Fruit fly (Drosophila melanogaster) whole organism, embryonic: ENCODE results near the gene CG13461.

Experiments
- CG10543 ChIP-seq: fragments of 200-800 bp; sonication (Bioruptor generic); optimal IDR thresholded peaks from 3 replicates; lab custom pipeline; 2017; ENCODE audit warnings: missing biosample characterization, mild to moderate bottlenecking, missing genetic modification characterization, moderate library complexity
- CG11085 ChIP-seq: fragments of 200-800 bp; sonication (Bioruptor generic); IDR thresholded peaks from 2 replicates; pipeline ENCODE4 v1.3.6; 2022; ENCODE audit warnings: missing biosample characterization, missing genetic modification characterization
- CG12236 ChIP-seq: fragments of 200-800 bp; sonication (Bioruptor generic); optimal IDR thresholded peaks from 2 replicates; lab custom pipeline; 2016; ENCODE audit warnings: missing biosample characterization, missing genetic modification characterization
- CG16779 ChIP-seq: fragments of 200-800 bp; sonication (Bioruptor generic); IDR thresholded peaks from 2 replicates; pipeline ENCODE4 v1.3.6; 2022; ENCODE audit warnings: missing biosample characterization, missing genetic modification characterization
- CG17328 ChIP-seq: fragments of 200-800 bp; sonication (Bioruptor generic); IDR thresholded peaks from 2 replicates; pipeline ENCODE4 v1.3.6; 2022; ENCODE audit warnings: missing biosample characterization, missing genetic modification characterization
- CG1832 ChIP-seq: fragments of 200-800 bp; sonication (Bioruptor generic); optimal IDR thresholded peaks from 2 replicates; lab custom pipeline; 2017; ENCODE audit warnings: missing biosample characterization, mild to moderate bottlenecking, missing genetic modification characterization, inconsistent platforms
- CG18476 ChIP-seq: fragments of 200-800 bp; sonication (Bioruptor generic); optimal IDR thresholded peaks from 2 replicates; lab custom pipeline; 2016; ENCODE audit warnings: missing biosample characterization, mild to moderate bottlenecking, missing genetic modification characterization
- CG18599 ChIP-seq: fragments of 200-800 bp; sonication (Bioruptor generic); optimal IDR thresholded peaks from 3 replicates; lab custom pipeline; 2017; ENCODE audit warnings: missing biosample characterization, missing genetic modification characterization, mild to moderate bottlenecking, moderate library complexity, missing genetic modification reagents
- CG2116 ChIP-seq: fragments of 200-800 bp; sonication (Bioruptor generic); optimal IDR thresholded peaks from 3 replicates; lab custom pipeline; 2018; ENCODE audit warnings: missing biosample characterization, mild to moderate bottlenecking, missing genetic modification characterization
- CG3281 ChIP-seq: fragments of 200-800 bp; sonication (Bioruptor generic); optimal IDR thresholded peaks from 3 replicates; lab custom pipeline; 2017; ENCODE audit warnings: missing biosample characterization, mild to moderate bottlenecking, missing genetic modification characterization
- CG33557 ChIP-seq: fragments of 200-800 bp; sonication (Bioruptor generic); optimal IDR thresholded peaks from 2 replicates; lab custom pipeline; 2019; ENCODE audit warnings: missing biosample characterization, mild to moderate bottlenecking, missing genetic modification characterization, moderate library complexity
- CG4854 ChIP-seq: fragments of 200-800 bp; sonication (Bioruptor generic); optimal IDR thresholded peaks from 2 replicates; lab custom pipeline; 2016; ENCODE audit warnings: missing biosample characterization, missing genetic modification characterization, inconsistent platforms
- CG6791 ChIP-seq: fragments of 200-800 bp; sonication (Bioruptor generic); IDR thresholded peaks from 3 replicates; pipeline ENCODE4 v1.3.6; 2022; ENCODE audit warnings: missing biosample characterization, missing genetic modification characterization; ENCODE audit not compliant: partially characterized antibody
- CG8478 ChIP-seq: fragments of >200 bp; optimal IDR thresholded peaks from 2 replicates; lab custom pipeline; 2018
- CTCF ChIP-seq: fragments of 200-800 bp; sonication (Bioruptor generic); optimal IDR thresholded peaks from 2 replicates; lab custom pipeline; 2017; ENCODE audit warnings: missing biosample characterization, mild to moderate bottlenecking, missing genetic modification characterization, moderate library complexity
- Dfd ChIP-seq, 2 experiments: fragments of >200 bp; optimal IDR thresholded peaks; 2 replicates each; lab custom pipeline; 2017; ENCODE audit warnings: missing biosample characterization in 2 of 2, missing genetic modification characterization in 2 of 2
- Doc2 ChIP-seq: fragments of 200-800 bp; sonication (Bioruptor generic); IDR thresholded peaks from 2 replicates; pipeline ENCODE4 v1.3.6; 2022; ENCODE audit warnings: missing biosample characterization, missing genetic modification characterization
- Dp ChIP-seq: fragments of 200-800 bp; sonication (Bioruptor generic); optimal IDR thresholded peaks from 2 replicates; lab custom pipeline; 2018; ENCODE audit warnings: missing biosample characterization, mild to moderate bottlenecking, missing genetic modification characterization, moderate library complexity
- Ets65A ChIP-seq: fragments of 200-800 bp; sonication (Bioruptor generic); peaks from one replicate; lab custom pipeline; 2016; ENCODE audit warnings: missing biosample characterization, missing genetic modification characterization
- Hmr ChIP-seq: fragments of 200-800 bp; sonication (Bioruptor generic); optimal IDR thresholded peaks from 3 replicates; lab custom pipeline; 2017; ENCODE audit warnings: mild to moderate bottlenecking, missing biosample characterization, missing genetic modification reagents, missing genetic modification characterization
- Sry-δ ChIP-seq: fragments of 200-800 bp; sonication (Bioruptor generic); optimal IDR thresholded peaks from 2 replicates; lab custom pipeline; 2016; ENCODE audit warnings: missing biosample characterization, missing genetic modification characterization
- Trl ChIP-seq, 3 experiments: fragments of >200 bp in 2 of 3; fragments of 200-800 bp in 1 of 3; sonication (Bioruptor generic) in 1 of 3; optimal IDR thresholded peaks; 2 replicates in 1 of 3; 3 replicates in 2 of 3; lab custom pipeline; 2016 to 2017; ENCODE audit warnings: missing biosample characterization in 1 of 3, missing genetic modification characterization in 1 of 3
- cato ChIP-seq: fragments of 200-800 bp; sonication (Bioruptor generic); optimal IDR thresholded peaks from 2 replicates; lab custom pipeline; 2016; ENCODE audit warnings: missing biosample characterization, missing genetic modification characterization, borderline replicate concordance
- fd102C ChIP-seq: fragments of 200-800 bp; sonication (Bioruptor generic); optimal IDR thresholded peaks from 2 replicates; lab custom pipeline; 2018; ENCODE audit warnings: missing biosample characterization, mild to moderate bottlenecking, missing genetic modification characterization, moderate library complexity
- grn ChIP-seq: fragments of 200-800 bp; sonication (Bioruptor generic); optimal IDR thresholded peaks from 3 replicates; lab custom pipeline; 2017; ENCODE audit warnings: missing biosample characterization, missing genetic modification characterization
- hth ChIP-seq: fragments of >200 bp; optimal IDR thresholded peaks from 2 replicates; lab custom pipeline; 2017; ENCODE audit warnings: inconsistent platforms
- ind ChIP-seq: fragments of 200-800 bp; sonication (Bioruptor generic); optimal IDR thresholded peaks from 3 replicates; lab custom pipeline; 2016; ENCODE audit warnings: missing biosample characterization, missing genetic modification characterization
- lab ChIP-seq: fragments of 200-800 bp; sonication (Bioruptor generic); optimal IDR thresholded peaks from 3 replicates; lab custom pipeline; 2017; ENCODE audit warnings: missing biosample characterization, missing genetic modification characterization, mild to moderate bottlenecking, moderate library complexity, missing genetic modification reagents
- pho ChIP-seq: fragments of 200-800 bp; sonication (Bioruptor generic); optimal IDR thresholded peaks from 2 replicates; lab custom pipeline; 2016; ENCODE audit warnings: missing biosample characterization, missing genetic modification characterization
- pnt ChIP-seq: fragments of 200-800 bp; sonication (Bioruptor generic); optimal IDR thresholded peaks from 3 replicates; lab custom pipeline; 2016; ENCODE audit warnings: missing biosample characterization, missing genetic modification characterization
- sens ChIP-seq: fragments of 200-800 bp; sonication (Bioruptor generic); peaks from one replicate; lab custom pipeline; 2016; ENCODE audit warnings: missing biosample characterization, missing genetic modification characterization
- sim ChIP-seq: fragments of 200-800 bp; sonication (Bioruptor generic); IDR thresholded peaks from 2 replicates; pipeline ENCODE4 v1.3.6; 2022; ENCODE audit warnings: missing biosample characterization, missing genetic modification characterization
- slou ChIP-seq: fragments of 200-800 bp; sonication (Bioruptor generic); optimal IDR thresholded peaks from 3 replicates; lab custom pipeline; 2016; ENCODE audit warnings: missing biosample characterization, missing genetic modification characterization
- so ChIP-seq: fragments of 200-800 bp; sonication (Bioruptor generic); IDR thresholded peaks from 3 replicates; pipeline ENCODE4 v1.3.6; 2022; ENCODE audit warnings: missing biosample characterization, missing genetic modification characterization
- sob ChIP-seq: fragments of 200-800 bp; sonication (Bioruptor generic); IDR thresholded peaks from 2 replicates; pipeline ENCODE4 v1.3.6; 2022; ENCODE audit warnings: missing biosample characterization, missing genetic modification characterization
- ssp ChIP-seq: fragments of 200-800 bp; sonication (Bioruptor generic); IDR thresholded peaks from 2 replicates; pipeline ENCODE4 v1.3.6; 2022; ENCODE audit warnings: missing biosample characterization, missing genetic modification characterization
- stc ChIP-seq: fragments of 200-800 bp; sonication (Bioruptor generic); IDR thresholded peaks from 2 replicates; pipeline ENCODE4 v1.3.6; 2022; ENCODE audit warnings: missing biosample characterization, missing genetic modification characterization
- zen2 ChIP-seq: fragments of 200-800 bp; sonication (Bioruptor generic); IDR thresholded peaks from 3 replicates; pipeline ENCODE4 v1.3.6; 2022; ENCODE audit warnings: missing biosample characterization, missing genetic modification characterization; ENCODE audit not compliant: partially characterized antibody

Gene CG13461

dm6 chr3L:15053251-15053650 lies 961 bp upstream of the CG13461 start, which contains the start of gene CG43680:
Gene CG43680, minus strand, starts transcription at chr3L:15053351.
- TF ChIP-seq sens (GFP tag; lab: Kevin White, UChicago) (peak; percentile 50), pho (no peak), CG4854 (GFP tag; lab: Kevin White, UChicago) (no peak), hth (lab: Kevin White, UChicago) (no peak), pnt (GFP tag; lab: Kevin White, UChicago) (no peak), fd102C (GFP tag; lab: Kevin White, UChicago) (no peak)

- no peak for TF ChIP-seq so (GFP tag; lab: Robert Waterston, UW)
- TF ChIP-seq CG6791: no peak
- TF ChIP-seq CG2116 (GFP tag; lab: Kevin White, UChicago): no peak
- TF ChIP-seq Sry-δ (GFP tag; lab: Kevin White, UChicago): no peak
- no peak for TF ChIP-seq sob (GFP tag; lab: Robert Waterston, UW)
- no peak for TF ChIP-seq sim (GFP tag; lab: Robert Waterston, UW)
- no peak for TF ChIP-seq zen2 (GFP tag; lab: Robert Waterston, UW)
- TF ChIP-seq CG12236 (GFP tag; lab: Kevin White, UChicago): no peak
- no peak for TF ChIP-seq ssp (GFP tag; lab: Robert Waterston, UW)
- no peak for TF ChIP-seq Dfd (GFP tag; optimal IDR thresholded peaks at IDR 0.05; lab: Kevin White, UChicago)
- TF ChIP-seq slou (GFP tag; lab: Kevin White, UChicago): no peak
- no peak for TF ChIP-seq CTCF (GFP tag; lab: Kevin White, UChicago)
- TF ChIP-seq grn (GFP tag; lab: Kevin White, UChicago): no peak
- no peak for TF ChIP-seq cato (GFP tag; lab: Kevin White, UChicago)
Measured at dm6 chr3L:15051325-15051724, 965 bp downstream of the CG13461 start, which contains the start of gene CG43679. Gene CG43679, minus strand, starts transcription at chr3L:15051425.

dm6 chr3L:15050706-15051105 lies 1.6 kb downstream of the CG13461 start, which contains the start of gene CG12310:
Gene CG12310, minus strand, starts transcription at chr3L:15050806.
- TF ChIP-seq CG10543 (GFP tag; lab: Kevin White, UChicago) (no peak), CG8478 (no peak), Trl (optimal IDR thresholded peaks at IDR 0.05; lab: Kevin White, UChicago) (no peak), Trl (GFP tag; optimal IDR thresholded peaks at IDR 0.05; lab: Kevin White, UChicago) (no peak), ind (GFP tag; lab: Kevin White, UChicago) (no peak), CG17328 (no peak), lab (GFP tag; lab: Kevin White, UChicago) (peak; percentile 20), Hmr (GFP tag; lab: Kevin White, UChicago) (peak; percentile 0), CG33557 (no peak), CG6791 (no peak), stc (no peak), CG18599 (GFP tag; lab: Kevin White, UChicago) (peak; percentile 45), CG1832 (no peak), CG18476 (GFP tag; lab: Kevin White, UChicago) (no peak), Dp (no peak)

- TF ChIP-seq CG16779 (GFP tag; lab: Robert Waterston, UW) (no peak), CG3281 (no peak), Doc2 (GFP tag; lab: Robert Waterston, UW) (no peak), Ets65A (GFP tag; lab: Kevin White, UChicago) (peak; percentile 36), CG33557 (no peak), CG11085 (GFP tag; lab: Robert Waterston, UW) (no peak), CG8478 (no peak)
Measured at dm6 chr3L:15050109-15050508, 2.2 kb downstream of the CG13461 start, which contains the start of gene CG18581. Gene CG18581, minus strand, starts transcription at chr3L:15050209.
